Fruit fly (Drosophila melanogaster) whole organism, wandering third instar larva: Measurements from ENCODE around the gene CG13048.

Experiments
- Abd-B ChIP-seq: fragments of >200 bp; optimal IDR thresholded peaks from 2 replicates; lab custom pipeline; 2017; ENCODE audit warnings: missing biosample characterization, missing genetic modification characterization
- CG9705 ChIP-seq: fragments of 200-800 bp; sonication (Bioruptor generic); optimal IDR thresholded peaks from 2 replicates; lab custom pipeline; 2018; ENCODE audit warnings: missing biosample characterization, mild to moderate bottlenecking, missing genetic modification characterization
- Dfd ChIP-seq: fragments of >200 bp; optimal IDR thresholded peaks from 2 replicates; lab custom pipeline; 2017; ENCODE audit warnings: missing biosample characterization, missing genetic modification characterization
- Hnf4 ChIP-seq: fragments of 200-800 bp; sonication (Bioruptor generic); optimal IDR thresholded peaks from 2 replicates; lab custom pipeline; 2016; ENCODE audit warnings: missing biosample characterization, mild to moderate bottlenecking, missing genetic modification characterization
- Hr78 ChIP-seq: fragments of >200 bp; optimal IDR thresholded peaks from 2 replicates; lab custom pipeline; 2017; ENCODE audit warnings: missing biosample characterization, missing genetic modification characterization
- brk ChIP-seq: fragments of 200-800 bp; sonication (Bioruptor generic); optimal IDR thresholded peaks from 2 replicates; lab custom pipeline; 2016; ENCODE audit warnings: missing biosample characterization, mild to moderate bottlenecking, missing genetic modification characterization
- ey ChIP-seq: fragments of 200-800 bp; sonication (Bioruptor generic); optimal IDR thresholded peaks from 2 replicates; lab custom pipeline; 2016; ENCODE audit warnings: missing biosample characterization, missing genetic modification characterization
- pan ChIP-seq: fragments of >200 bp; optimal IDR thresholded peaks from 2 replicates; lab custom pipeline; 2017
- psq ChIP-seq: fragments of 200-800 bp; sonication (Bioruptor generic); optimal IDR thresholded peaks from 3 replicates; lab custom pipeline; 2017; ENCODE audit warnings: missing biosample characterization, mild to moderate bottlenecking, missing genetic modification characterization, moderate library complexity
- usp ChIP-seq: fragments of >200 bp; optimal IDR thresholded peaks from 2 replicates; lab custom pipeline; 2017; ENCODE audit warnings: missing biosample characterization, missing genetic modification characterization

- TF ChIP-seq pan (lab: Kevin White, UChicago) (no peak), CG9705 (GFP tag; lab: Kevin White, UChicago) (no peak), brk (GFP tag; lab: Kevin White, UChicago) (no peak), ey (GFP tag; lab: Kevin White, UChicago) (no peak), Hr78 (GFP tag; lab: Kevin White, UChicago) (no peak), Dfd (no peak), Abd-B (no peak), usp (GFP tag; lab: Kevin White, UChicago) (no peak), Hnf4 (GFP tag; lab: Kevin White, UChicago) (no peak), psq (GFP tag; lab: Kevin White, UChicago) (no peak)
Measured at dm6 chr3L:16279171-16279570, 4.5 kb downstream of the CG13048 start, which contains the start of gene CG13050.
